Worm (Caenorhabditis elegans): Measurements from ENCODE around the gene zer-1.
A peak's percentile ranks its signal among the peaks of the same experiment; 100 is the strongest.

Gene zer-1

DNA sequence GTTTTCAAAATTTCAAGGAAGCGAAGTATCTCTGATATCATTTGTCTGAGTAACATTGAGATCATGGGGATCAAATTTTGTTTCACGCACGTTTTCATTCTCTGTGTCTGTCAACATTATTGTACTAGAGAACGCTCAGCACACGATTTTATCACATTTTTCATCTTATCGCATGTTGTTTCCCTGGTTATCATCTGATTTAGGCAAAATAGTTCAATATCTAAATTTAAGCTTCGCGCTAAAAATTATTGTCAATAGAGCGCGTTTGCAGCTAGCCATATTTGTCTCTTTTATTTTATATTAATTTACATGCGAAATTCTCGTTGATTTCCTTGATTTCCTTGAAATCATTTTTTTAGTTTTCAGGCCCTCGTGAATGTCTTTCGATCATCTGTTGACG is 41.1 kb downstream of the zer-1 start, which contains the start of gene K02F3.2:
Gene K02F3.2 (plus strand): TSS at position 357 of the 400 bp plus-strand sequence.
- no peak for TF ChIP-seq unc-62 (GFP tag; optimal IDR thresholded peaks at IDR 0.05)

DNA sequence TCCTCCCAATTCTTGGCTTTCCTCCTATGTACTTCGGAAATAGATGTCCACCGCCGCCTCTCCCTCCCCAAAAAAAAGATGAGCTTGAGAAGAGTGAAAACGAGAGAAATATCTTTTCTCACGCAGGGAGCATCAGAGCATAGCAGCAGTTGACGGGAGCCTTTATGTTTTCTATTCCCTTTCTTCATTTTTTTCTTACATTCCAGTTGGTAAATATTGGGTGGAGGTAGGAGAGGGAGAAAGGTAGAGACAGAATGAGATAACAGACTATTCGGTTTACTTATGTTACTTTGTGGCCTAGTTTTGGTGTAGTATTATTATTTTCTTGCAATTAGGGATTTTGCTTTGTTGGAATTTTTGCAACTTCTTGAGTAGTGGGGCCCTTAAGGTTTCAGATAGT is 42.0 kb downstream of the zer-1 start:
- TF ChIP-seq unc-62 (GFP tag; optimal IDR thresholded peaks at IDR 0.05) = no peak

DNA sequence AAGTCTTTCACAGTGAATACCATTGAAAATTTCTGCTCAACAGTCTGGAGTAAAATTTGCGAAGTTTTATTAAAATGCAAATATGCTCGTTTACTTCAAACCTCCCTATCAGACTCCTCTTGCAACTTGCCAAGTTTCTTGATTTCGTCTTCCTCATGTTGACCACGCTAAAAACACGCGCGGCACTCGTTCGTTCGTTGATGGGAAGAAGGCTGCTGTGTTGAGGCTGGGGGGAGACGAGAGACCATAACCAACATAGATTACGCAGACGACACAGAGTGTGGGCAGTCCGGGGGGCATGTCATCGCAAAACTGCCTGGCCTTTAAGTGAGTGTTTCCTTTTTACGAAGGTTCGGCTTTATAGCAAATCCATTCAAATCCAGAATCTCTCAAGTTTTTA is 42.6 kb downstream of the zer-1 start:
- no peak for TF ChIP-seq unc-62 (GFP tag; optimal IDR thresholded peaks at IDR 0.05)

DNA sequence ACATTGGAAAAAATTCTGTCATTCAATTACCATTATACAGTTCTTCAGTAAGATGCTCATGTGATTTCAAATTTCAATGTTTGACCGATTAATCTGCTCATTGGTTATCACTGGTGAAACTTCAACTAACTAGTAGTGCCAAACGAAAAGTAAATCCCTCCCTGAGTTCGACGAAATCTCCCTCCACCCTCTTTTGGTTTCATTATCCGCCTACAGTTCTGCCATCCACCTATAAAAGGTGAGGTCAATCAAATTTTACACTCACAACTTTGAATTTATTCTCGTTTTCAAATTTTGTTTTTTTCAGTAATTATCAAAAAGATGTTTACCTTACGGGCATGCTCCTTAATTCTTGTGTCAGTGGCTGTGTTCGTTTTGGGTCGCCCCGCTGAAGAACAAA is 44.0 kb downstream of the zer-1 start, which contains the start of gene far-8:
Gene far-8 (plus strand): TSS at position 301 of the 400 bp plus-strand sequence.
- no peak for TF ChIP-seq unc-62 (GFP tag; optimal IDR thresholded peaks at IDR 0.05)

DNA sequence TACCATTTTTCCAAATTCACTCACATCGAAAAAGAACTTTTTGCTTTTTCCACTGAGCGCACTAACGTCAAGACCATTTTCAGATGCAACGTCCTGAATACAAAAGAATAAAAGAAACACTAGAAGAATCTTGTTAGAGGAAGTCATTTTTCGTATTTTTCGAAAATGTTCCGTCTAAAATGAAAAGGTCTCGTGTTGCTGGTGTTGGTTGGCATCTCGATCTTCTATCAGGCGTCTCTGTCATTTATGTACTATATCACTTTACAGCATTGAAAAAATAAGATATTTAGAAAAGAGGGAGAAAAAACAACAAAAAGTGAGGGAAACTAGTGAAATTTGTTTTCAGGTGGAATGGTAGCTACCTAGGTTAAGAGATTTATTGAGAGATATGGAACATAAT is 45.4 kb downstream of the zer-1 start, which contains the start of gene K02F3.9:
Gene K02F3.9 (minus strand): TSS at position 190 of the 400 bp plus-strand sequence.
- no peak for TF ChIP-seq unc-62 (GFP tag; optimal IDR thresholded peaks at IDR 0.05)

DNA sequence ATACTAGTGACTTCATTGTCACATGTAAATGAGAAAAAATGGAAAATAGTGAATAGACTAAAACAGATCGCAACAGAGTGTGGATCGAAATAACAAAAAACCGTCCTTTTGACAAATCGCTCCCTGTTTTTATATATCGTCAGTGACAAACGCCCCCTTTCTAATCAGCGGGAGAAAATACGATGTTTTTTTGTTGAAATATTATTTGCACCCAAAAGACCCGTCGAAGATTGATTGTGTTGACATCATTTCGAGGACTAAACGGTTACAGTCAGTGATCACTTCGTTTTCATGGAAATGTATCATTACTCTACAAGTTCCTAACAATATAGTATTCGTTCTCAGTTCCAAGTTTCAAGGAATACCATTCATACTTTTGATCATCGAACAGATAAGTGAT is 47.1 kb downstream of the zer-1 start, which contains the start of gene dos-3:
Gene dos-3 (minus strand): TSS at position 101 of the 400 bp plus-strand sequence.
- TF ChIP-seq unc-62 (GFP tag; optimal IDR thresholded peaks at IDR 0.05) = no peak

DNA sequence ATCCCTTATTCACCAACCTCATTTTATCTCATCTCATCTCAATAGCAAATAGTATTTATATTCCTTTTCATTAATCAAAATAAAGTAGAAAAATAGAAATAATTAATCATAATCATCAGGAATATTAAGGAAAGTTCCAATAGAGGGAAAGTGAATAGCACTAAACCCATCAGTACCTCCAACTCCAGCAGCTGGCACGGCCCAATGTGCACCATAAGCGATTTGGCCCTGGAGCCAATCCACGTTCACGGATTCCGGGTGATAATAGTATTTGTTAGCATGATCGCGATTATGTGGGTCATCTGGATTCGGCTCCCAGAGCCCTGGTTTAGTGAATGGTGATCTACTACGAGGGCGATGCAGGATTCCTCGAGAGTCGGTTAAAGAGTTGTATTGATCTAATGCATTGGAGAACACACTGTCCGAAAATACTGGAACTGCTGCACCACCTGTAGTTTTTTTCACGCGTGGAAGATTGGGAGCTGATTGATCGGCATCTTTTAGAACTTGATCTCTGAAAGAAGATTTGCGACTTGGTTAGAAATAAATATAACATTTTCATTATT is 50.8 kb downstream of the zer-1 start:
- TF ChIP-seq unc-62 (GFP tag; optimal IDR thresholded peaks at IDR 0.05) = peak; percentile 20

DNA sequence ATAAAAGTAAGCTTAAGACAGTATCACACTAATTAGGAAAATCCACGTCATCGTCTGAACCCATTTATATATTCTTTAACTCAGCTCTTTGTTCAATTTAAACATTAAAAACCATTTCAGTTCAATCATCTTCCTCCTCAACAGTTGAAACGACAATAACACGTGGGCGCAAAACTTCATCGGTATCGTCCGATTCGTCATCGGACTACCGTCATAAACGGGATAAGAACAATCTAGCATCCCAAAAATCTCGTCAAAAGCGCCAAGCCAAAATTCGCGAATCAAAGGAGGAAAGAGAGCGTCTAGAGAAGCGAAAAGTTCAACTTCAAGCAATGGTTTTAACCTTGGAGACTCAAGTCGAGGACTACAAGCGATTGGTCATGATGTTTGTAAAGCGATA is 51.4 kb downstream of the zer-1 start:
- no peak for TF ChIP-seq unc-62 (GFP tag; optimal IDR thresholded peaks at IDR 0.05)

DNA sequence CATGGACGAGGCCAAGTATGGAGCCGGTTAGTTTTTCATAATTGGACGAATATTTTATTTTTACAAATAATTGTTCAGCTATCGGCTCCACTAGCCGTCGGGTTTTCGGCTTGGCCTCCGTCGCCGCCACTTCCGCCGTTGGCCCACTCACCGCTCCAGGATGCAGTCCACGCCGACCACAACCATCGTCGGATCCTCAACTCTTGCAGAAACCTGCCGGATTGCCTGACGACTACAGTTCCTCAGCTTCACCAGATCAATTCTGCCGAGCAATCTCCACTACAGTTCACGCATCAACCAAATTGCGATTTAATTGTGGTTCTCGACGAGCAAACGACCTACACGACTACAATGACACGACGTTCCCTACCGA is 52.2 kb downstream of the zer-1 start:
- TF ChIP-seq unc-62 (GFP tag; optimal IDR thresholded peaks at IDR 0.05) = no peak

DNA sequence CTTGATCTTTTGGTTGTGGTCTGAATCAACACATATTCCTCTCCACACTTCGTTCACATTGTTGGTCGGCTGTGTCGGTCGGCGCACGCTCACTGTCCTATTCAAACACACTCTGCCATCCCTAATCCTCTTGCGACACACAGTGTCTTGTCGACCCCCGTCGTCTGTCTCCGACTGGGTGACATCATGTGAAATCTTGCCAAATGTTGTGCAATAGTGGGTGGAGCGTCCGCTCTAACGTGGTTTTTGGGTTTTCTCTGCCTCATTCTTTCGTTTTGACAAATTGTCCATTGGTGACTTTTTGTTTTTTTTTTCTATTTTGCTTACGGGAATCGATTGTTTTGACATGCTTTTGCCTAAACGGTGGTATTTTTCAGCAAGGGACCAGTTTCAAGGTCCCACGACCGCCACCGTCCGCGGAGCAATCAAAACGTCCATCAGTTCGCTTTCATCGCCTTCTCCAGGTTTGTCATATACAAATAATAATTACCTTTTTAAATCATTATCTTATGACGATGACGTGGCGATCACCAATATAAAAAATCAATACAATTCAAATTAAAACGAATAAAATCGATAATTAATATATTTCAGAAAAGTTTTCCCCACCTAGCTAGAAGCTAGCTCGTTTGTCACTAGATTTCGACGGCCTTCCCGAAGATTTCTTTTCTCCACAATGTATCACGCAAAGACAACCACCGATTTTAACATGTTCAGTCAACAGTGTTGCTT is 52.7 kb downstream of the zer-1 start:
- TF ChIP-seq unc-62 (GFP tag; optimal IDR thresholded peaks at IDR 0.05) = peak; percentile 9

DNA sequence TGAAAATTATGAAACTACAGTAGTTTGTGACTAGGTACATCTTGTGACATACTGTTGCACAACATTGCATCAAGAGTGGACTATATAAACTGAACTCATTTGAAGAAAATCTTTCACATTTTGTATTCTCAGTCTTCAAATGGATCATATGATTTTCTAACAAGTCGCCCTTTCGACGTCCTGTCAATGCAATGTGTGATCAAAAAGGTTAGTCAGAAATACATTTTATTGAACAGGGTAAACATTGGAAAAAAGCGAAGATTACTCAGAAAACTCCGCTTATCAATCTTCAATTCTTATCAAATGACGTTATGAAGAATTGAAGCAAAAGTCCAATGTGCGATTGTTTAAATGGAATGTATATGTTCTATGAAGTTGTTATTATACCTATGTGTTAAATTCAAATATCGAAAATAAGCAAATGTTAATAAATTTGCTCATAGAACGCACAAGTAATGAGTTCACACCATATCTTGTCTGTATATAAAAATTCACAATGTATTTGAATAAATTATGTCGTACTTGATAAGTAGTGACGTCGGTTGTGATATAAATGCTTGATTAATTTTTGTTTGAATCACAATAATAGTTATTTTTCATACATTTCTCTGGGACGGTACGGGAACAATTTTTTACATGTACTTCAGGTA is 53.6 kb downstream of the zer-1 start, which contains the start of gene zip-2:
Gene zip-2 (plus strand): TSS at position 128 of the 650 bp plus-strand sequence.
- no peak for TF ChIP-seq unc-62 (GFP tag; optimal IDR thresholded peaks at IDR 0.05)

DNA sequence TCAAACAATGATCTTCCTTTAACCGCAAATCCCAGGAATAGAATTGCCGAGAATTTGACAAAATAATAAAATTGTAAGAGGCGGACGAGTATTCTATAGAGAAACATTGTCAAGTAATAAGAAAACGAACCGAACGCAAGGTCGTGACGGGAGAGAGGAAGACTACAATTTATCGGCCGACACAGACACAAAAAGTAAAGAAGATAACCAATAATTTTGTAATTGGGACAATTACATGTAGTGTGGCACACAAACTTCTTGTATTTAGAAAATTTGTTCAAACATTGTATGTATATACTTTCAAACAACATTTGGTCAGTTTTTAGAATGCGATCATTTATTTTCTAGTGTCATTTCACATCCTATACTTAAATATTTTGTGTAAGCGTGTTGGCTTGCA is 54.6 kb downstream of the zer-1 start, which contains the start of gene ceeh-1:
Gene ceeh-1 (minus strand): TSS at position 317 of the 400 bp plus-strand sequence.
- no peak for TF ChIP-seq unc-62 (GFP tag; optimal IDR thresholded peaks at IDR 0.05)
